Fruit fly (Drosophila melanogaster): ENCODE measurements around the gene CG7142.

CG7142 gene

DNA sequence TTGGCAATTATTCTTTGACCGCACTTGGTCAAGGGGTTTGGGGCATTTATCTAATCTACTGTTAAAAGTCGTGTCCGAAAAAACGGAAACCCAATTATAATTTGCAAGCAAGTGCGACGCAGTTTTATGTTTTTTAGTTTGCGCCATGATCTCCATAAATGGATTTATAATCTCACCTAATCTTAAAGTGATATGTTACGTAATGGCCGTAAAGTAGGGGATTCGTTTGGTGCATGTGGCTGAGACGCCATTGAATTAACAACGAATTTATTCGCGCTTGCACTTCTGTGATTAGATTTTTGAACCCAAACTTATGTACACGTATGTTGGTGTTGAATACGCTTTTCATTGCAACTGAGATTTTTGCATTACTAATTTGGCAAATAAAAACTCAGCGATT lies 2.6 kb downstream of the CG7142 start:
- no peak for TF ChIP-seq ttk (optimal IDR thresholded peaks at IDR 0.05)
- TF ChIP-seq Myc (optimal IDR thresholded peaks at IDR 0.05) = no peak
- no peak for TF ChIP-seq psq (optimal IDR thresholded peaks at IDR 0.05)
- TF ChIP-seq Sin3A (optimal IDR thresholded peaks at IDR 0.05) = no peak
- TF ChIP-seq insv (optimal IDR thresholded peaks at IDR 0.05) = no peak
- no peak for TF ChIP-seq h (optimal IDR thresholded peaks at IDR 0.05)

- no peak for TF ChIP-seq Sin3A (optimal IDR thresholded peaks at IDR 0.05)
- no peak for TF ChIP-seq psq (optimal IDR thresholded peaks at IDR 0.05)
- TF ChIP-seq h (optimal IDR thresholded peaks at IDR 0.05) = no peak
- TF ChIP-seq Myc (optimal IDR thresholded peaks at IDR 0.05) = no peak
- TF ChIP-seq ttk (optimal IDR thresholded peaks at IDR 0.05) = no peak
- TF ChIP-seq insv (optimal IDR thresholded peaks at IDR 0.05) = no peak
Observed at dm6 chr3R:18275113-18275782, 4.1 kb downstream of the CG7142 start.

DNA sequence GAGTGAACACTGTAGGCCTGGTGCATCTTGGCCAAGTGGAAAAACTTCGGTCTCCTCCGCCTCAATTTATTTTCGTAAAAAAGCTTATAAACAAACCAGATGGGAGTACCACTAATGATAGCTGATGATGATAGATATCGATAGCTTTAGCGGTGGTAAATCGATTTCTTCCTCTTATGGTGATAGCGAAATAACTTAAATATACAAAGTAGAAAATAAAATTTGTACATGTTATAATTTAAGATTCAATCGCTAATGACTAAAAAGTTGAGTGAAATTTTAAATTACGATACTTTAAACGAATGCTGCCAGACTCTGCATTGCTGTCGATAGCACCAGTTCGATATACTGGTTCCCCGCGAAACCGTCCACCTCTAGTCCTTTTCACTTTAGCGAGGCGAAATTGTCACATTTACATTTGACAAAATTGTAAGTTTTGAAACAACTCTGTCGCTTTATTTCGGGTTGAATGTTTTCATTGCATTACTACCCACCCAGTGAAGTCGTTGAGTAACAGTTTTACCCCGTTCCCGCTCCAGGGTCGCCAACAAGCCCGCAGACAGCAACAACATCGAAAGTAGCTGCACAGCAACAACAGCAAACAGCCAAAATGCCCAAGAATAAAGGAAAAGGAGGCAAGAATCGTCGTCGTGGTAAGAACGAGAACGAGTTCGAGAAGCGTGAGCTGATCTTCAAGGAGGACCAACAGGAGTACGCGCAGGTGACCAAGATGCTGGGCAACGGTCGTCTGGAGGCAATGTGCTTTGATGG lies 4.8 kb downstream of the CG7142 start, which contains the start of the genes Vps39 and eIF1A:
Gene Vps39, minus strand, starts transcription at position 119 of the 771 bp plus-strand sequence.
Gene eIF1A, plus strand, starts transcription at position 338 of the 771 bp plus-strand sequence.
- no peak for TF ChIP-seq Sin3A (optimal IDR thresholded peaks at IDR 0.05)
- no peak for TF ChIP-seq Myc (optimal IDR thresholded peaks at IDR 0.05)
- no peak for TF ChIP-seq ttk (optimal IDR thresholded peaks at IDR 0.05)
- no peak for TF ChIP-seq insv (optimal IDR thresholded peaks at IDR 0.05)
- no peak for TF ChIP-seq h (optimal IDR thresholded peaks at IDR 0.05)
- no peak for TF ChIP-seq psq (optimal IDR thresholded peaks at IDR 0.05)

DNA sequence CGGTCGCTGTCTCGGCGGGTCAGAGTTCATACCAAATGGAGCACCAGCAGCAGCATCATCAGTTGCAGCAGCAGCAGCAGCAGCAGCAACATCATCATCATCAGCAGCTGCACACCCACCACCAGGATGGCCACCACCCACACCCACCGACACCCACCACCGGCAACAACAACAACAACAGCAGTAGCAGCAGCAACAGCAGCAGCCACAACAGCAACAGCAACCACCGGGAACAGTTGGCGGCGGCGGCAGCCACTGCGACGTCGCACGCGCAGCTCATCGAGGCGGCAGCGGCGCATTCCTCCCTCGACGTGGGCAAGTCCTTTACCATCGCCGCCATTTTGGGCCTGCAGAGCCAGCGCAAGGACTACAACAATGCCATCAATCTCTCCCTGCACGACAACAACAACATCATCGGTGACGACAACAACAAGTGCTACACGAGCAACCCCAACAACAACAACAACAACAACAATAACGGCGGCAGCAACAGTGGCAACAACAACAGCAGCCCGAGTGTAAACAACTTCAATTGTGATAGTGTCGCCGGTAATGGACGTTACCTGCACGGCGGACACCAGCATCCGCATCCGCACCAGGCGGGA lies 9.5 kb downstream of the CG7142 start:
- TF ChIP-seq psq (optimal IDR thresholded peaks at IDR 0.05) (no peak), insv (optimal IDR thresholded peaks at IDR 0.05) (no peak), ttk (optimal IDR thresholded peaks at IDR 0.05) (no peak), Sin3A (optimal IDR thresholded peaks at IDR 0.05) (no peak), Myc (optimal IDR thresholded peaks at IDR 0.05) (no peak), h (optimal IDR thresholded peaks at IDR 0.05) (no peak)

dm6 chr3R:18267489-18267888 lies 11.8 kb downstream of the CG7142 start, which contains the start of gene CG18599:
CG18599 (plus strand) TSS chr3R:18267789.
- TF ChIP-seq ttk (optimal IDR thresholded peaks at IDR 0.05) (no peak), Sin3A (optimal IDR thresholded peaks at IDR 0.05) (no peak), Myc (optimal IDR thresholded peaks at IDR 0.05) (no peak), insv (optimal IDR thresholded peaks at IDR 0.05) (no peak)

DNA sequence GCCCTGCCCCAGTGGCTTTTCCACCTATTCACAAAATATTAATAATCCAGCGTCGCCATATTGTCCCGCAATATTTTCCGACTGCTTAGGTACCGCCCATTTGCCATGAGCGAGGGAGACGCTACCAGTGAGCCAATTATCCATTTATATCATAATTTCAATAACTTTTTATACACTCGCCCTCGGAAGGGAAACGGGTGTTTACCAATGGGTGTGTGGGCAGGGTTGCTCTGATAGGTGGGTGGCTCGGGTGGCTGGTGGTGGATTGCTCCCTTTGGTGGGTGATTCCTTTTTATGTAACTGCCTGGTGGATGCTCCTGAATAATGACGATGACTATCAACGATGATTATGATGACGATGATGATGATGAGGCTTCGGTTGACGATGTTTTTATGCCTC lies 12.7 kb downstream of the CG7142 start:
- TF ChIP-seq insv (optimal IDR thresholded peaks at IDR 0.05) (no peak), Myc (optimal IDR thresholded peaks at IDR 0.05) (no peak), h (optimal IDR thresholded peaks at IDR 0.05) (no peak), Sin3A (optimal IDR thresholded peaks at IDR 0.05) (no peak), psq (optimal IDR thresholded peaks at IDR 0.05) (no peak), ttk (optimal IDR thresholded peaks at IDR 0.05) (no peak)

DNA sequence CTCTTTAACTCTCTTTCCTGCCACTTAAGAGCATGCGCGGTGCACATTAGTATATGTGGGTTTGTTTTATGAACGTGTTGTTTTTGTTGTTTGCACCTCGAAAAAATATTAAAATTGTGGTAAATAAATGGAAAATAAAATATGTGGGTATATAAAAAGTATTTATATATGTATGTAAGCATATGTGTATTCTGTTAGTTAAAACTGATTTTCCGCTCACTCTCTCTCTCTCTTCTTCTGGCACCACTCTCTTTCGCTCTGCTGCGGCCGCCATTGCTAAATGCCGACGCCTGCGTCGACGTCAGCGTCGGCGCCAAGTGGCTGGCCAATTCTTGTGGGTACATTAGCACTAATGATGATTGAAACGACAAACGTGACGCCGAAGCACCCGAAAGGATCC lies 14.0 kb downstream of the CG7142 start:
- TF ChIP-seq ttk (optimal IDR thresholded peaks at IDR 0.05) (no peak), Myc (optimal IDR thresholded peaks at IDR 0.05) (no peak), psq (optimal IDR thresholded peaks at IDR 0.05) (no peak), insv (optimal IDR thresholded peaks at IDR 0.05) (no peak), h (optimal IDR thresholded peaks at IDR 0.05) (no peak), Sin3A (optimal IDR thresholded peaks at IDR 0.05) (no peak)

dm6 chr3R:18261602-18262001 lies 17.7 kb downstream of the CG7142 start:
- TF ChIP-seq Myc (optimal IDR thresholded peaks at IDR 0.05) (no peak), ttk (optimal IDR thresholded peaks at IDR 0.05) (no peak), h (optimal IDR thresholded peaks at IDR 0.05) (no peak), insv (optimal IDR thresholded peaks at IDR 0.05) (no peak), Sin3A (optimal IDR thresholded peaks at IDR 0.05) (no peak), psq (optimal IDR thresholded peaks at IDR 0.05) (no peak)

dm6 chr3R:18260016-18260415 lies 19.3 kb downstream of the CG7142 start:
- TF ChIP-seq insv (optimal IDR thresholded peaks at IDR 0.05) = no peak
- TF ChIP-seq ttk (optimal IDR thresholded peaks at IDR 0.05) = no peak
- no peak for TF ChIP-seq Sin3A (optimal IDR thresholded peaks at IDR 0.05)
- no peak for TF ChIP-seq Myc (optimal IDR thresholded peaks at IDR 0.05)
- no peak for TF ChIP-seq h (optimal IDR thresholded peaks at IDR 0.05)
- TF ChIP-seq psq (optimal IDR thresholded peaks at IDR 0.05) = no peak

- TF ChIP-seq Sin3A (optimal IDR thresholded peaks at IDR 0.05) = no peak
- no peak for TF ChIP-seq psq (optimal IDR thresholded peaks at IDR 0.05)
- no peak for TF ChIP-seq insv (optimal IDR thresholded peaks at IDR 0.05)
- no peak for TF ChIP-seq Myc (optimal IDR thresholded peaks at IDR 0.05)
- no peak for TF ChIP-seq h (optimal IDR thresholded peaks at IDR 0.05)
- TF ChIP-seq ttk (optimal IDR thresholded peaks at IDR 0.05) = no peak
Observed at dm6 chr3R:18255281-18255680, 24.0 kb downstream of the CG7142 start, which contains the start of the genes Ada2a, Polr2D, Tgs1 and moi. Ada2a (minus strand) TSS chr3R:18255487. Polr2D (minus strand) TSS chr3R:18255487. Tgs1 (plus strand) TSS chr3R:18255530. moi (plus strand) TSS chr3R:18255530.

dm6 chr3R:18252578-18252977 lies 26.7 kb downstream of the CG7142 start, which contains the start of gene CG12320:
CG12320 (minus strand) TSS chr3R:18252734.
- TF ChIP-seq insv (optimal IDR thresholded peaks at IDR 0.05) = no peak
- no peak for TF ChIP-seq ttk (optimal IDR thresholded peaks at IDR 0.05)
- no peak for TF ChIP-seq h (optimal IDR thresholded peaks at IDR 0.05)
- TF ChIP-seq psq (optimal IDR thresholded peaks at IDR 0.05) = no peak
- TF ChIP-seq Myc (optimal IDR thresholded peaks at IDR 0.05) = no peak

DNA sequence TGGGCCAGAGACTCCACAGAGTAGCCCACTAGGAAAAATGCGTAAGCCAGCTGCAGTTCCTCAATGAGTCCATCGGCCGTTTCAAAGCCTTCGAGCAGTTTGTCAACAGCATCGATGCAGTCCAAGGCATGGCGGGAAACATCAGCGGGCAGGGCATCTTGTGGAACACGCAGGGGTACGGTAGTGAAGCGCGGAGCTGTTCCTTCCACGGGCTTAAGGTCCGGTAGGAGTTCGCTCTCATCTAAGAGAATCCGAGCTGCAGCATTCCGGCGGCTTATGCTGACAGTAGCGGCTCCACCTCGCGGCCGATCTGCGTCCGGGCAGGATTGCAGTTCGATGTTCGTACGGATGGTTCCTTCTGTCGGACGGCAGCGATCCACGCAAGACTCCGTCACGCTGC lies 27.4 kb downstream of the CG7142 start:
- TF ChIP-seq psq (optimal IDR thresholded peaks at IDR 0.05) (no peak), ttk (optimal IDR thresholded peaks at IDR 0.05) (peak; percentile 92), Myc (optimal IDR thresholded peaks at IDR 0.05) (no peak), h (optimal IDR thresholded peaks at IDR 0.05) (no peak), insv (optimal IDR thresholded peaks at IDR 0.05) (no peak), Sin3A (optimal IDR thresholded peaks at IDR 0.05) (no peak)
